Worm (Caenorhabditis elegans): ENCODE data around the gene mak-1.
A peak's percentile ranks its signal among the peaks of the same experiment; 100 is the strongest.

The mak-1 gene

ce11 chrII:8703729-8704128 is 40.1 kb upstream of the mak-1 start, which contains the start of gene ceh-7:
Gene ceh-7, minus strand, starts transcription at chrII:8703829.
- TF ChIP-seq zag-1 (tag; optimal IDR thresholded peaks at IDR 0.05) (no peak), isw-1 (GFP tag; IDR thresholded peaks at IDR 0.05) (no peak), vab-15 (tag; optimal IDR thresholded peaks at IDR 0.05) (no peak), nhr-85 (tag) (no peak), lin-15B (tag; optimal IDR thresholded peaks at IDR 0.05) (no peak), hpl-2 (GFP tag; optimal IDR thresholded peaks at IDR 0.05) (no peak), tbx-2 (tag; optimal IDR thresholded peaks at IDR 0.05) (no peak), lir-3 (tag; optimal IDR thresholded peaks at IDR 0.05; ENCODE audit: poor library complexity) (no peak), nhr-77 (tag; optimal IDR thresholded peaks at IDR 0.05) (no peak), ztf-11 (tag; optimal IDR thresholded peaks at IDR 0.05) (no peak), aha-1 (tag; optimal IDR thresholded peaks at IDR 0.05) (no peak), unc-130 (tag; optimal IDR thresholded peaks at IDR 0.05) (no peak), F16B12.6 (tag; optimal IDR thresholded peaks at IDR 0.05) (no peak), lsy-2 (tag; optimal IDR thresholded peaks at IDR 0.05) (no peak), snpc-4 (tag; optimal IDR thresholded peaks at IDR 0.05) (no peak), egl-27 (tag; optimal IDR thresholded peaks at IDR 0.05) (no peak), sox-4 (tag; optimal IDR thresholded peaks at IDR 0.05) (no peak), mdl-1 (tag; optimal IDR thresholded peaks at IDR 0.05) (no peak), ets-5 (GFP tag; IDR thresholded peaks at IDR 0.05) (no peak)

ce11 chrII:8704413-8704874 is 39.4 kb upstream of the mak-1 start, which contains the start of gene prx-5:
Gene prx-5, plus strand, starts transcription at chrII:8704824.
- TF ChIP-seq elt-2 (tag; optimal IDR thresholded peaks at IDR 0.05) (peak; percentile 16), elt-3 (tag; optimal IDR thresholded peaks at IDR 0.05) (peak in 1 of 6 experiments; percentile 67), pqm-1 (tag; optimal IDR thresholded peaks at IDR 0.05) (no peak), dpl-1 (GFP tag; optimal IDR thresholded peaks at IDR 0.05) (no peak), nhr-84 (tag; optimal IDR thresholded peaks at IDR 0.05) (no peak), tlp-1 (tag; optimal IDR thresholded peaks at IDR 0.05) (no peak), irx-1 (tag; optimal IDR thresholded peaks at IDR 0.05) (no peak), lin-35 (GFP tag; optimal IDR thresholded peaks at IDR 0.05) (peak in 1 of 2 experiments; percentile 7), vab-15 (tag; optimal IDR thresholded peaks at IDR 0.05) (no peak)

- TF ChIP-seq nhr-20 (tag; optimal IDR thresholded peaks at IDR 0.05) (peak; percentile 14), fos-1 (tag; optimal IDR thresholded peaks at IDR 0.05) (no peak), nhr-19 (GFP tag; conservative IDR thresholded peaks at IDR 0.05) (no peak; the same call in 1 of the 2 replicates), nhr-71 (tag; optimal IDR thresholded peaks at IDR 0.05) (peak; percentile 79), dsc-1 (tag; optimal IDR thresholded peaks at IDR 0.05) (no peak), lin-14 (GFP tag; optimal IDR thresholded peaks at IDR 0.05) (peak; percentile 80), snu-23 (GFP tag; optimal IDR thresholded peaks at IDR 0.05) (peak; percentile 14), isw-1 (GFP tag; IDR thresholded peaks at IDR 0.05) (no peak), lin-39 (tag; optimal IDR thresholded peaks at IDR 0.05) (peak; percentile 65), pqm-1 (tag; optimal IDR thresholded peaks at IDR 0.05) (no peak), lin-15B (tag; optimal IDR thresholded peaks at IDR 0.05) (no peak), C16A3.4 (tag; optimal IDR thresholded peaks at IDR 0.05) (no peak), nhr-85 (tag) (no peak), elt-2 (tag; optimal IDR thresholded peaks at IDR 0.05) (no peak), lsy-2 (tag; optimal IDR thresholded peaks at IDR 0.05) (peak; percentile 20 to 50), rnt-1 (tag; optimal IDR thresholded peaks at IDR 0.05) (peak; percentile 78), efl-1 (optimal IDR thresholded peaks at IDR 0.05) (no peak), efl-1 (GFP tag; optimal IDR thresholded peaks at IDR 0.05 in 1 of 2) (peak in 1 of 2 experiments; percentile 88)
These were observed 36.8 kb upstream of the mak-1 start, which contains the start of gene cup-16 for ce11 chrII:8707024-8707423. Gene cup-16, plus strand, starts transcription at chrII:8707155.
